Fruit fly (Drosophila melanogaster): Measurements from ENCODE around the gene CG14085.

DNA sequence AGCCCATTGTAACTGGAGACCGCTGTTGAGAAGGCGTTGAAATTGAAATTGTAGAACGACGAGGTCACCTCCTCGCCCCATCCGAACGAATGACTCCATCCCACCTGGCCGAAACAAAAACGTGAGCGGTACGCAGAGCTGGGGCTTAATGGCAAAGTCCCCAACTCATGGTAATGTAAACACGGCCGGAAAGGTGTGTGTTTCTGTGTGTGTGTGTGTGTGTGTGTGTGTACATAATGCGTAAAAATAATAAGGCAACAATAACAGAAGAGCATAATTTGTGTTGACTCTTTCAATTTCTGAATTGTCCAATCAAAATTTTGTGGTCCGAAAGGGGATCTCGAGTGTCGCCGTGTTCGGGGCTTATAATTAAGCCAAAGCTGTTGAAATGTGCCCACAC, 47.7 kb upstream of the CG14085 start:
- TF ChIP-seq CG8478 (optimal IDR thresholded peaks at IDR 0.05) (no peak), CTCF (optimal IDR thresholded peaks at IDR 0.05) (no peak)
